Worm (Caenorhabditis elegans): ENCODE data around the gene best-24.

- no peak for TF ChIP-seq ama-1 (optimal IDR thresholded peaks at IDR 0.05)
- no peak for TF ChIP-seq mec-3 (tag; optimal IDR thresholded peaks at IDR 0.05; ENCODE audit: borderline replicate concordance)
- no peak for TF ChIP-seq rnt-1 (tag; optimal IDR thresholded peaks at IDR 0.05)
- no peak for TF ChIP-seq unc-86 (tag; optimal IDR thresholded peaks at IDR 0.05)
- no peak for TF ChIP-seq fkh-10 (GFP tag; optimal IDR thresholded peaks at IDR 0.05)
- TF ChIP-seq pha-2 (tag; optimal IDR thresholded peaks at IDR 0.05), result no peak
- TF ChIP-seq lin-11 (tag; optimal IDR thresholded peaks at IDR 0.05), result no peak
- TF ChIP-seq ceh-18 (tag; optimal IDR thresholded peaks at IDR 0.05), result no peak
- no peak for TF ChIP-seq unc-3 (GFP tag; conservative IDR thresholded peaks at IDR 0.05)
- no peak for TF ChIP-seq unc-3 (tag; optimal IDR thresholded peaks at IDR 0.05)
- TF ChIP-seq tbx-7 (tag; optimal IDR thresholded peaks at IDR 0.05), result no peak
- TF ChIP-seq elt-4 (tag; optimal IDR thresholded peaks at IDR 0.05), result no peak
- TF ChIP-seq nhr-232 (tag; optimal IDR thresholded peaks at IDR 0.05), result no peak
- no peak for TF ChIP-seq ceh-45 (GFP tag; IDR thresholded peaks at IDR 0.05)
- TF ChIP-seq pat-9 (tag; optimal IDR thresholded peaks at IDR 0.05), result no peak
Observed at ce11 chrIII:7877090-7877489, 23.7 kb upstream of the best-24 start.
